Fruit fly (Drosophila melanogaster): Measurements from ENCODE around the gene lft.
A peak's percentile ranks its signal among the peaks of the same experiment; 100 is the strongest.

The lft gene

dm6 chr2L:10353871-10354270 lies 10.4 kb upstream of the lft start, which contains the start of gene CG34367:
Gene CG34367, minus strand, starts transcription at chr2L:10353905.
- TF ChIP-seq Crg-1 (GFP tag; optimal IDR thresholded peaks at IDR 0.05) (no peak), CG11617 (GFP tag; optimal IDR thresholded peaks at IDR 0.05) (no peak), CG7101 (tag; optimal IDR thresholded peaks at IDR 0.05) (no peak), CG1620 (GFP tag; optimal IDR thresholded peaks at IDR 0.05) (no peak), cic (GFP tag; optimal IDR thresholded peaks at IDR 0.05) (no peak), CG14711 (tag; optimal IDR thresholded peaks at IDR 0.05) (no peak), Hr96 (GFP tag; optimal IDR thresholded peaks at IDR 0.05) (no peak), CG33017 (tag; optimal IDR thresholded peaks at IDR 0.05) (no peak), ovo (GFP tag; optimal IDR thresholded peaks at IDR 0.05) (no peak), tj (GFP tag; optimal IDR thresholded peaks at IDR 0.05) (no peak)

dm6 chr2L:10356508-10356907 lies 7.8 kb upstream of the lft start, which contains the start of the genes CtsL4 and ClpP:
Gene CtsL4, minus strand, starts transcription at chr2L:10356597.
Gene ClpP, plus strand, starts transcription at chr2L:10356795.
- TF ChIP-seq CG11617 (GFP tag; optimal IDR thresholded peaks at IDR 0.05) (peak; percentile 35), CG7101 (tag; optimal IDR thresholded peaks at IDR 0.05) (peak; percentile 36), bab1 (GFP tag; optimal IDR thresholded peaks at IDR 0.05) (no peak), CG5204 (GFP tag; optimal IDR thresholded peaks at IDR 0.05) (no peak), ovo (GFP tag; optimal IDR thresholded peaks at IDR 0.05) (no peak), CG12768 (GFP tag; optimal IDR thresholded peaks at IDR 0.05) (no peak), CG1620 (GFP tag; optimal IDR thresholded peaks at IDR 0.05) (peak; percentile 6), Mnt (GFP tag; optimal IDR thresholded peaks at IDR 0.05) (no peak), Hr96 (GFP tag; optimal IDR thresholded peaks at IDR 0.05) (no peak), tj (GFP tag; optimal IDR thresholded peaks at IDR 0.05) (peak; percentile 72), kay (GFP tag; ENCODE audit: borderline replicate concordance) (no peak), CG14711 (tag; optimal IDR thresholded peaks at IDR 0.05) (no peak), Clk (GFP tag; optimal IDR thresholded peaks at IDR 0.05) (no peak), toe (GFP tag; optimal IDR thresholded peaks at IDR 0.05) (no peak), CG33017 (tag; optimal IDR thresholded peaks at IDR 0.05) (no peak), cnc (optimal IDR thresholded peaks at IDR 0.05) (no peak), pad (GFP tag; optimal IDR thresholded peaks at IDR 0.05) (no peak), cic (GFP tag; optimal IDR thresholded peaks at IDR 0.05) (no peak), CG7045 (GFP tag; optimal IDR thresholded peaks at IDR 0.05) (no peak), Crg-1 (GFP tag; optimal IDR thresholded peaks at IDR 0.05) (no peak)

- TF ChIP-seq CG11617 (GFP tag; optimal IDR thresholded peaks at IDR 0.05): no peak
- peak; percentile 50 for TF ChIP-seq CG7101 (tag; optimal IDR thresholded peaks at IDR 0.05)
Measured at dm6 chr2L:10362408-10363067, 1.7 kb upstream of the lft start, which contains the start of the genes Cand1 and pim. Gene Cand1, minus strand, starts transcription at chr2L:10362707. Gene pim, plus strand, starts transcription at chr2L:10362989.

dm6 chr2L:10366525-10366924 lies 2.3 kb downstream of the lft start, which contains the start of gene CG5056:
Gene CG5056, plus strand, starts transcription at chr2L:10366692.
- TF ChIP-seq CG14711 (tag; optimal IDR thresholded peaks at IDR 0.05) (peak; percentile 37), pad (GFP tag; optimal IDR thresholded peaks at IDR 0.05) (no peak), CG33017 (tag; optimal IDR thresholded peaks at IDR 0.05) (peak; percentile 10), Crg-1 (GFP tag; optimal IDR thresholded peaks at IDR 0.05) (peak; percentile 12), bab1 (GFP tag; optimal IDR thresholded peaks at IDR 0.05) (peak; percentile 69), CG7045 (GFP tag; optimal IDR thresholded peaks at IDR 0.05) (no peak)

- TF ChIP-seq ovo (GFP tag; optimal IDR thresholded peaks at IDR 0.05) (no peak), Crg-1 (GFP tag; optimal IDR thresholded peaks at IDR 0.05) (no peak), kay (GFP tag; ENCODE audit: borderline replicate concordance) (no peak), bab1 (GFP tag; optimal IDR thresholded peaks at IDR 0.05) (no peak), CG12768 (GFP tag; optimal IDR thresholded peaks at IDR 0.05) (no peak), cnc (optimal IDR thresholded peaks at IDR 0.05) (no peak), Mnt (GFP tag; optimal IDR thresholded peaks at IDR 0.05) (no peak), CG11617 (GFP tag; optimal IDR thresholded peaks at IDR 0.05) (no peak), CG5204 (GFP tag; optimal IDR thresholded peaks at IDR 0.05) (no peak), toe (GFP tag; optimal IDR thresholded peaks at IDR 0.05) (no peak), pad (GFP tag; optimal IDR thresholded peaks at IDR 0.05) (no peak), tj (GFP tag; optimal IDR thresholded peaks at IDR 0.05) (no peak), Hr96 (GFP tag; optimal IDR thresholded peaks at IDR 0.05) (no peak), CG1620 (GFP tag; optimal IDR thresholded peaks at IDR 0.05) (no peak), Clk (GFP tag; optimal IDR thresholded peaks at IDR 0.05) (no peak), CG7045 (GFP tag; optimal IDR thresholded peaks at IDR 0.05) (no peak), CG14711 (tag; optimal IDR thresholded peaks at IDR 0.05) (no peak), cic (GFP tag; optimal IDR thresholded peaks at IDR 0.05) (no peak)
Measured at dm6 chr2L:10372297-10372696, 8.0 kb downstream of the lft start.

dm6 chr2L:10373605-10374269 lies 9.5 kb downstream of the lft start, which contains the start of gene rho-5:
Gene rho-5, minus strand, starts transcription at chr2L:10373900.
- TF ChIP-seq Crg-1 (GFP tag; optimal IDR thresholded peaks at IDR 0.05): no peak
- no peak for TF ChIP-seq cnc (optimal IDR thresholded peaks at IDR 0.05)

All from whole organism, adult.